Worm (Caenorhabditis elegans) whole organism, L2 larva: ENCODE measurements around the gene tofu-7.

Source experiments
- R02D3.7 ChIP-seq: fragments of 150-350 bp; optimal IDR thresholded peaks from 2 replicates; lab custom pipeline; 2014; ENCODE audit warnings: missing biosample characterization, missing genetic modification characterization
- ZK546.5 ChIP-seq: sonication (generic microtip); optimal IDR thresholded peaks from 2 replicates; lab custom pipeline; 2017; ENCODE audit warnings: missing biosample characterization, missing genetic modification characterization
- alr-1 ChIP-seq: fragments of 150-350 bp; optimal IDR thresholded peaks from 2 replicates; lab custom pipeline; 2014; ENCODE audit warnings: missing biosample characterization, missing genetic modification characterization
- aly-2 ChIP-seq: fragments of 150-350 bp; optimal IDR thresholded peaks from 2 replicates; lab custom pipeline; 2014; ENCODE audit warnings: missing biosample characterization, missing genetic modification characterization
- ama-1 ChIP-seq: fragments of 150-350 bp; optimal IDR thresholded peaks from 2 replicates; lab custom pipeline; 2018; ENCODE audit warnings: inconsistent platforms
- ceh-82 ChIP-seq: fragments of 150-350 bp; optimal IDR thresholded peaks from 2 replicates; lab custom pipeline; 2014; ENCODE audit warnings: missing biosample characterization, missing genetic modification characterization
- crh-2 ChIP-seq: sonication (generic microtip); optimal IDR thresholded peaks from 2 replicates; lab custom pipeline; 2017; ENCODE audit warnings: missing biosample characterization, missing genetic modification characterization
- egl-27 ChIP-seq: sonication (generic microtip); optimal IDR thresholded peaks from 3 replicates; lab custom pipeline; 2017; ENCODE audit warnings: missing biosample characterization, missing genetic modification reagents, missing genetic modification characterization
- elt-1 ChIP-seq: fragments of 150-350 bp; optimal IDR thresholded peaks from 2 replicates; lab custom pipeline; 2014; ENCODE audit warnings: missing biosample characterization, missing genetic modification characterization
- elt-3 ChIP-seq: sonication (generic microtip); optimal IDR thresholded peaks from 2 replicates; lab custom pipeline; 2017; ENCODE audit warnings: missing biosample characterization, missing genetic modification characterization
- fos-1 ChIP-seq: fragments of 150-350 bp; optimal IDR thresholded peaks from 2 replicates; lab custom pipeline; 2014; ENCODE audit warnings: missing biosample characterization, missing genetic modification characterization
- gmeb-1 ChIP-seq: fragments of 150-350 bp; optimal IDR thresholded peaks from 2 replicates; lab custom pipeline; 2014; ENCODE audit warnings: missing biosample characterization, missing genetic modification characterization
- lin-13 ChIP-seq: fragments of 150-350 bp; optimal IDR thresholded peaks from 2 replicates; lab custom pipeline; 2014; ENCODE audit warnings: missing biosample characterization, missing genetic modification reagents, missing genetic modification characterization
- lsy-2 ChIP-seq, 2 experiments: fragments of 150-350 bp in 1 of 2; sonication (generic microtip) in 1 of 2; optimal IDR thresholded peaks; 2 replicates each; lab custom pipeline; 2014 to 2017; ENCODE audit warnings: missing biosample characterization in 2 of 2, missing genetic modification characterization in 2 of 2
- mab-5 ChIP-seq: fragments of 150-350 bp; optimal IDR thresholded peaks from 2 replicates; lab custom pipeline; 2014; ENCODE audit warnings: missing biosample characterization, missing genetic modification characterization
- mdl-1 ChIP-seq, 2 experiments: fragments of 150-350 bp in 1 of 2; sonication (generic microtip) in 1 of 2; optimal IDR thresholded peaks; 2 replicates each; lab custom pipeline; 2017; ENCODE audit warnings: missing biosample characterization in 2 of 2, missing genetic modification characterization in 2 of 2
- nhr-10 ChIP-seq: sonication (generic microtip); optimal IDR thresholded peaks from 2 replicates; lab custom pipeline; 2017; ENCODE audit warnings: missing biosample characterization, missing genetic modification characterization
- nhr-11 ChIP-seq: fragments of 150-350 bp; optimal IDR thresholded peaks from 2 replicates; lab custom pipeline; 2014; ENCODE audit warnings: missing biosample characterization, missing genetic modification characterization
- nhr-12 ChIP-seq: fragments of 150-350 bp; optimal IDR thresholded peaks from 2 replicates; lab custom pipeline; 2014; ENCODE audit warnings: missing biosample characterization, missing genetic modification characterization
- nhr-129 ChIP-seq: fragments of 150-350 bp; optimal IDR thresholded peaks from 2 replicates; lab custom pipeline; 2014; ENCODE audit warnings: missing biosample characterization, missing genetic modification characterization
- nhr-21 ChIP-seq: fragments of 150-350 bp; optimal IDR thresholded peaks from 2 replicates; lab custom pipeline; 2014; ENCODE audit warnings: missing biosample characterization, missing genetic modification characterization
- nhr-237 ChIP-seq: fragments of 150-350 bp; optimal IDR thresholded peaks from 2 replicates; lab custom pipeline; 2014; ENCODE audit warnings: missing biosample characterization, missing genetic modification characterization
- nhr-25 ChIP-seq: fragments of 150-350 bp; sonication (generic microtip); optimal IDR thresholded peaks from 3 replicates; lab custom pipeline; 2014; ENCODE audit warnings: missing biosample characterization, missing genetic modification characterization
- nhr-6 ChIP-seq: fragments of 150-350 bp; optimal IDR thresholded peaks from 2 replicates; lab custom pipeline; 2014; ENCODE audit warnings: missing biosample characterization, missing genetic modification characterization
- sem-4 ChIP-seq: fragments of 150-350 bp; optimal IDR thresholded peaks from 2 replicates; lab custom pipeline; 2014; ENCODE audit warnings: missing biosample characterization, missing genetic modification reagents, missing genetic modification characterization
- skn-1 ChIP-seq: sonication (generic microtip); optimal IDR thresholded peaks from 2 replicates; lab custom pipeline; 2017; ENCODE audit warnings: missing biosample characterization, missing genetic modification characterization
- sma-3 ChIP-seq: sonication (generic microtip); optimal IDR thresholded peaks from 2 replicates; lab custom pipeline; 2016; ENCODE audit warnings: missing genetic modification reagents, missing genetic modification characterization, missing compliant biosample characterization
- sma-9 ChIP-seq, 2 experiments: fragments of 150-350 bp in 1 of 2; sonication (generic microtip) in 1 of 2; optimal IDR thresholded peaks; 2 replicates each; lab custom pipeline; 2014 to 2016; ENCODE audit warnings: missing genetic modification characterization in 2 of 2, mild to moderate bottlenecking in 1 of 2, missing biosample characterization in 1 of 2, missing compliant biosample characterization in 1 of 2, missing genetic modification reagents in 1 of 2, moderate library complexity in 1 of 2
- snpc-4 ChIP-seq: fragments of 150-350 bp; optimal IDR thresholded peaks from 2 replicates; lab custom pipeline; 2014; ENCODE audit warnings: missing biosample characterization, missing genetic modification characterization
- unc-62 ChIP-seq: fragments of 150-350 bp; optimal IDR thresholded peaks from 2 replicates; lab custom pipeline; 2014; ENCODE audit warnings: missing biosample characterization, missing genetic modification reagents, missing genetic modification characterization
- zag-1 ChIP-seq: fragments of 150-350 bp; optimal IDR thresholded peaks from 2 replicates; lab custom pipeline; 2014; ENCODE audit warnings: missing biosample characterization, missing genetic modification characterization
- ztf-11 ChIP-seq: sonication (generic microtip); optimal IDR thresholded peaks from 2 replicates; lab custom pipeline; 2017; ENCODE audit warnings: missing biosample characterization, missing genetic modification characterization
- ztf-4 ChIP-seq: fragments of 150-350 bp; optimal IDR thresholded peaks from 2 replicates; lab custom pipeline; 2014; ENCODE audit warnings: missing biosample characterization, missing genetic modification characterization

Gene tofu-7

DNA sequence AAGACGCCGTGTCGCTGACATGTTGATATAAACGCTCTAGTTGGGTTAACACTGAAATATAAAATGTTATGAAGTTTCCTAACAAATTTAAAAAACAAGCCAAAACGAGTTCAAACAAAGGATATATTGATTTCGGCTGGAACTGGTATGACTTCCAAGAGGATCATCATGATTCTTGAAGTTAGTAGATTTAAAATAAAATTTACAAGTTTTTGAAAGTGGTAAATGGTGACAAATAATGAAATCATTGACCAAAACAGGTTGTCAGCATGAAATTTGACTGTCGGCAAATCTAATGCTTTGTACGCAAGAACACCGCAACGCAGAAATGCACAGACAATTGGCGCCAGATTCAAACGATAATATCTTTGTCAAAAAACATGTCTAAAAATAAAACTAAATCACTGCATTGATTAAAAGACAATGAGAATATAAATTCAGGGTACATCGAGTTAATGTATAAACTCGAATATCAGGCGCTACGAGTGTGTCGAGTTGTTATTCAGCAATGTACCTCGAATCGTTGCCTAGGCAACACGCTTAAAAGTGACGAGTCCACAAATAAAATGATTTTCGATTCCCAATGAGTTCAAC lies 16.2 kb downstream of the tofu-7 start, which contains the start of the genes ubc-18 and R01H2.8 (continued):
- peak; percentile 17 for TF ChIP-seq egl-27 (tag; lab: Kevin White, UChicago)
- TF ChIP-seq nhr-237 = no peak
- no peak for TF ChIP-seq fos-1 (tag; lab: Kevin White, UChicago)
- TF ChIP-seq mab-5 (tag; lab: Kevin White, UChicago) = no peak
- no peak for TF ChIP-seq lin-13
- TF ChIP-seq nhr-129 (tag; lab: Kevin White, UChicago) = peak; percentile 68
- TF ChIP-seq sma-9 (GFP tag; optimal IDR thresholded peaks at IDR 0.05; lab: Kevin White, UChicago) = peak; percentile 6
- TF ChIP-seq sma-9 (tag; optimal IDR thresholded peaks at IDR 0.05; lab: Kevin White, UChicago) = no peak
- peak in 1 of 2 experiments; percentile 68 for TF ChIP-seq lsy-2 (tag; optimal IDR thresholded peaks at IDR 0.05; lab: Kevin White, UChicago)
- no peak for TF ChIP-seq elt-3 (tag; lab: Kevin White, UChicago)
- no peak for TF ChIP-seq aly-2 (tag; lab: Kevin White, UChicago)
- TF ChIP-seq, all 48 proteins: peak for 8

DNA sequence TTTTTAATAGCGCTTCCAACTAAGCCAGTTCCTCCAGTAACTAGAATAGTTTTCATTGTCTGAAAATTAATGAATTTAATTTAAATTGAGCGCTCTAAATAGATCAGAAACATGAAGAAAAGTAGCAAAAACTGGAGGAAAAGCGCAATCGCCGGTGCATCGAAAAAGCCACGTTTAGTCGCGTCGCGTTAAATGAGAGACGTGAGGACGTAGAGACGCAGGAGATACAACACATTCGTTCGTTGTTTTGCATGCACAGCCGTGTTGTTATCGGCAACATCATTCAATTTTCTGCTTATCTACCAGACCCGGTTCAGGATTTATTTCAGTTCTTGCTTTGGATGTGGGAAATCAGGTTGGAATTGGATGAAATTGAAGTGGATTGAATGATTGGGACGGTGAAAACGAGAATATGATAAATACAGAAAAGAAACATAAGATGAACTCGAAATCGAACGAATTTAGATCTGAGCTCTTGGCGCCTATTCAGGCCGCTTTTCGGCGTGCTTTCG lies 17.4 kb downstream of the tofu-7 start, which contains the start of gene ger-1:
ger-1 (minus strand) TSS at position 93 of the 512 bp plus-strand sequence.
- TF ChIP-seq nhr-6 (tag; lab: Kevin White, UChicago) = no peak
- no peak for TF ChIP-seq fos-1 (tag; lab: Kevin White, UChicago)
- no peak for TF ChIP-seq nhr-10
- no peak for TF ChIP-seq ceh-82 (tag; lab: Kevin White, UChicago)
- no peak for TF ChIP-seq elt-1 (tag; lab: Kevin White, UChicago)
- no peak for TF ChIP-seq nhr-21 (tag; lab: Kevin White, UChicago)
- no peak for TF ChIP-seq snpc-4 (tag; lab: Kevin White, UChicago)
- TF ChIP-seq unc-62 (GFP tag; lab: Kevin White, UChicago) = no peak
- TF ChIP-seq mab-5 (tag; lab: Kevin White, UChicago) = no peak
- TF ChIP-seq ztf-11 (tag; lab: Kevin White, UChicago) = no peak
- no peak for TF ChIP-seq lin-13
- TF ChIP-seq nhr-25 (tag; lab: Kevin White, UChicago) = no peak

DNA sequence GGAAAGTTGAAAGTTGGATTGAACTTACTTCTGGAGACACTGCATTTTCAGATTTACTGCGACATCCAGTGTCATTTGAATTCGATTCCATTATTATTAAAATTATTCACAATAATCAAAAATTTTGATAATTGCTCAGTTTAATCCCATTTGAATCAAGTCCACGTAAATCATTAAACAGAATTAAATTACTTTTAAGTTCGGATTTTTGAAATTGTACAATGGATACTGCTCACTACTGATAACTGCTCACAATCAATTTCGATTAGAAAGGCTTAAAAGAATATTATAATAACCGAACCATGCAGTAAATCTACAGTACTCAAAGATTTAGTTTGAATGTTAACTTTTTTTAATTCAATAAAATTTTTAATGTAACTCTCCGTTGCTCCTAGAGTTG lies 20.6 kb downstream of the tofu-7 start, which contains the start of gene R01H2.4:
R01H2.4 (minus strand) TSS at position 101 of the 400 bp plus-strand sequence.
- TF ChIP-seq sma-3 (GFP tag; lab: Kevin White, UChicago) (no peak), mdl-1 (tag; optimal IDR thresholded peaks at IDR 0.05; lab: Kevin White, UChicago) (no peak), elt-1 (tag; lab: Kevin White, UChicago) (no peak), mab-5 (tag; lab: Kevin White, UChicago) (no peak), nhr-10 (no peak), nhr-21 (tag; lab: Kevin White, UChicago) (no peak), ztf-4 (tag; lab: Kevin White, UChicago) (no peak), egl-27 (tag; lab: Kevin White, UChicago) (no peak), crh-2 (tag; lab: Kevin White, UChicago) (no peak), zag-1 (no peak), sma-9 (GFP tag; optimal IDR thresholded peaks at IDR 0.05; lab: Kevin White, UChicago) (no peak), sma-9 (tag; optimal IDR thresholded peaks at IDR 0.05; lab: Kevin White, UChicago) (no peak), skn-1 (tag; lab: Kevin White, UChicago) (no peak), lin-13 (no peak), R02D3.7 (tag; lab: Kevin White, UChicago) (no peak), nhr-11 (tag; lab: Kevin White, UChicago) (no peak), nhr-12 (no peak), nhr-6 (tag; lab: Kevin White, UChicago) (no peak)

DNA sequence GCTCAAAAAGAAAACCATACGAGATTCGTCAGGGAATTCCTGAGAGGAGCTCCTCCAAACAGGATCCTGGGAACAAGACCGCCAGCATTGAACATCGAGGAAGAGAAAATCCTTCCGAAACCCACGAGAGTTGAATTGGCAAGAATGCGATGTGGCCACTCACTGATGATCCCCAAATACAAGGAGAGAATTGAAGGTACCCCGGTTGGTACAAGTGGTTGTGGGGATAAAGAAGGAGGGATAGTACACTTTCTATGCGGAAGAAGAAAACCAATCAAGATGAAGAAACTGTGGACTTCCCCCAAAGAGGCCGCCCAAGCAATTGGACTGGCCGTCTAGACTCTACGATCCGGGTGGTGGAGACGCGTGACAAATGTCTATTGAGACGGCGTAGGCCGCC lies 21.8 kb downstream of the tofu-7 start:
- TF ChIP-seq nhr-21 (tag; lab: Kevin White, UChicago) (no peak), skn-1 (tag; lab: Kevin White, UChicago) (no peak), ama-1 (lab: Kevin White, UChicago) (no peak), gmeb-1 (tag; lab: Kevin White, UChicago) (no peak), ceh-82 (tag; lab: Kevin White, UChicago) (no peak), ZK546.5 (tag; lab: Kevin White, UChicago) (no peak), alr-1 (tag; lab: Kevin White, UChicago) (no peak), sem-4 (tag; lab: Kevin White, UChicago) (no peak), snpc-4 (tag; lab: Kevin White, UChicago) (no peak), egl-27 (tag; lab: Kevin White, UChicago) (no peak)
